Worm (Caenorhabditis elegans) whole organism, L4/young adult: ENCODE results near the gene gmpr-1.

Source experiments
- W03F9.2 ChIP-seq: fragments of 150-350 bp; optimal IDR thresholded peaks from 2 replicates; lab custom pipeline; 2014; ENCODE audit warnings: missing biosample characterization, missing genetic modification characterization
- him-1 ChIP-seq: sonication (generic microtip); optimal IDR thresholded peaks from 2 replicates; lab custom pipeline; 2016; ENCODE audit warnings: missing genotype, missing genetic modification reagents, missing genetic modification characterization, missing compliant biosample characterization

DNA sequence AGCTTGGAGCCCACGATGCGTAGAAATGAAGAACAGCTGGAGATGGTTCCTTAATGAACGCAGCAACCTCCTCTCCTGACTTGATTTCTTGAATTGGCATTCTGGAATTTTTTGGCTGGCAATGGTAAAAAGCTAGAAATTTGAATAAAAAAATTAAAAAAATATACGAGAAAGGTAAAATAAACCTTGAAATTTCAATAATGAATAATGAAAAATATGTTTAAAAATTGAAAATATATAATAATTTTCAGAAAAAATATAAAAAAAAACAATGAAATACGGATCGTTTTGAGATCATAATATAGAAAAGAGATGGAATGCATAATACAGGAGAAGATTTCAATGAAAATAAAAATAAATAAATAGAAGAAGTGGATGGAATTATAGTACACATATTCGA, 30.0 kb downstream of the gmpr-1 start, which contains the start of gene glrx-3:
- no peak for TF ChIP-seq him-1 (tag; lab: Kevin White, UChicago)
- no peak for TF ChIP-seq W03F9.2 (tag; lab: Kevin White, UChicago)
